Worm (Caenorhabditis elegans): ENCODE measurements around the gene npr-15.

- TF ChIP-seq nhr-11 (tag; optimal IDR thresholded peaks at IDR 0.05) (no peak), ztf-11 (tag; optimal IDR thresholded peaks at IDR 0.05) (no peak), unc-130 (tag; optimal IDR thresholded peaks at IDR 0.05) (no peak), ztf-4 (tag; optimal IDR thresholded peaks at IDR 0.05) (no peak)
These were observed 25.1 kb upstream of the npr-15 start, which contains the start of gene C14B1.8 for ce11 chrIII:3719564-3719963.

Data from whole organism, L1 larva.